Fruit fly (Drosophila melanogaster) Kc167 (cell line): ENCODE data around the gene Cralbp.

Experiments used
- Myc ChIP-seq: fragments of >200 bp; optimal IDR thresholded peaks from 2 replicates; lab custom pipeline; 2017; ENCODE audit warnings: missing external identifiers
- Sin3A ChIP-seq: fragments of >200 bp; optimal IDR thresholded peaks from 2 replicates; lab custom pipeline; 2018; ENCODE audit warnings: missing external identifiers
- h ChIP-seq: fragments of >200 bp; optimal IDR thresholded peaks from 3 replicates; lab custom pipeline; 2018; ENCODE audit warnings: missing external identifiers
- insv ChIP-seq: fragments of >200 bp; optimal IDR thresholded peaks from 3 replicates; lab custom pipeline; 2018; ENCODE audit warnings: missing external identifiers
- psq ChIP-seq: fragments of >200 bp; optimal IDR thresholded peaks from 2 replicates; lab custom pipeline; 2017; ENCODE audit warnings: missing external identifiers
- ttk ChIP-seq: sonication (Bioruptor generic); optimal IDR thresholded peaks from 2 replicates; lab custom pipeline; 2017; ENCODE audit warnings: missing external identifiers

- TF ChIP-seq insv (lab: Kevin White, UChicago): no peak
- no peak for TF ChIP-seq h (lab: Kevin White, UChicago)
- no peak for TF ChIP-seq Myc (lab: Kevin White, UChicago)
- no peak for TF ChIP-seq psq (lab: Kevin White, UChicago)
- no peak for TF ChIP-seq ttk
- TF ChIP-seq Sin3A (lab: Kevin White, UChicago): no peak
Observed at dm6 chr3L:5796493-5796998, 10.0 kb upstream of the Cralbp start, which contains the start of gene Tektin-C.
